Worm (Caenorhabditis elegans) whole organism, L4 larva: Measurements from ENCODE around the gene sbds-1.

ENCODE experiments used
- F44E2.7 ChIP-seq: fragments of 200-800 bp; sonication (Bioruptor generic); IDR thresholded peaks from 2 replicates; pipeline ENCODE4 v2.1.2; 2022; ENCODE audit warnings: missing genetic modification characterization, missing compliant biosample characterization
- R02D3.7 ChIP-seq: fragments of 150-350 bp; sonication (generic microtip); optimal IDR thresholded peaks from 3 replicates; lab custom pipeline; 2014; ENCODE audit warnings: missing biosample characterization, missing genetic modification characterization
- T20F7.1 ChIP-seq: fragments of 200-800 bp; sonication (Bioruptor generic); optimal IDR thresholded peaks from 2 replicates; lab custom pipeline; 2018; ENCODE audit warnings: mild to moderate bottlenecking, missing genetic modification characterization, missing compliant biosample characterization
- Y105C5A.15 ChIP-seq: fragments of 200-800 bp; sonication (Bioruptor generic); IDR thresholded peaks from 2 replicates; pipeline ENCODE4 v1.3.6; 2022; ENCODE audit warnings: missing genetic modification characterization, missing compliant biosample characterization
- ZK337.2 ChIP-seq: fragments of 200-800 bp; sonication (Bioruptor generic); IDR thresholded peaks from 2 replicates; pipeline ENCODE4 v1.3.6; 2022; ENCODE audit warnings: missing genetic modification reagents, missing genetic modification characterization, missing compliant biosample characterization
- ceh-28 ChIP-seq: fragments of 150-350 bp; optimal IDR thresholded peaks from 2 replicates; lab custom pipeline; 2014; ENCODE audit warnings: missing biosample characterization, missing genetic modification reagents, missing genetic modification characterization
- ceh-82 ChIP-seq: sonication (generic microtip); optimal IDR thresholded peaks from 2 replicates; lab custom pipeline; 2017; ENCODE audit warnings: missing biosample characterization, missing genetic modification characterization
- ctbp-1 ChIP-seq: fragments of 200-800 bp; sonication (Bioruptor generic); IDR thresholded peaks from 2 replicates; pipeline ENCODE4 v1.3.6; 2022; ENCODE audit warnings: missing genetic modification reagents, missing genetic modification characterization, missing compliant biosample characterization
- dpl-1 ChIP-seq: fragments of 150-350 bp; optimal IDR thresholded peaks from 2 replicates; lab custom pipeline; 2014; ENCODE audit warnings: missing biosample characterization, missing genetic modification reagents, missing genetic modification characterization
- egl-43 ChIP-seq: fragments of 200-800 bp; sonication (Bioruptor generic); IDR thresholded peaks from 2 replicates; pipeline ENCODE4 v1.3.6; 2022; ENCODE audit warnings: missing genetic modification reagents, missing genetic modification characterization, missing compliant biosample characterization
- fos-1 ChIP-seq: fragments of 150-350 bp; optimal IDR thresholded peaks from 2 replicates; lab custom pipeline; 2014; ENCODE audit warnings: missing biosample characterization, missing genetic modification characterization
- lsy-2 ChIP-seq, 2 experiments: fragments of 150-350 bp in 1 of 2; sonication (generic microtip) in 1 of 2; optimal IDR thresholded peaks; 2 replicates each; lab custom pipeline; 2014 to 2017; ENCODE audit warnings: missing biosample characterization in 2 of 2, missing genetic modification characterization in 2 of 2
- madf-9 ChIP-seq: fragments of 200-800 bp; sonication (Bioruptor generic); conservative IDR thresholded peaks from 2 replicates; pipeline ENCODE4 v1.3.6; 2022; ENCODE audit warnings: missing genetic modification reagents, missing genetic modification characterization, missing compliant biosample characterization
- mdt-29 ChIP-seq: fragments of 200-800 bp; sonication (Bioruptor generic); IDR thresholded peaks from 2 replicates; pipeline ENCODE4 v1.3.6; 2022; ENCODE audit warnings: missing genetic modification reagents, missing genetic modification characterization, missing compliant biosample characterization
- mes-2 ChIP-seq: sonication (generic microtip); optimal IDR thresholded peaks from 2 replicates; lab custom pipeline; 2016; ENCODE audit warnings: missing genotype, mild to moderate bottlenecking, missing genetic modification characterization, missing compliant biosample characterization; ENCODE audit not compliant: poor library complexity, severe bottlenecking
- nhr-25 ChIP-seq: sonication (generic microtip); optimal IDR thresholded peaks from 2 replicates; lab custom pipeline; 2017; ENCODE audit warnings: missing genetic modification characterization, mild to moderate bottlenecking, missing compliant biosample characterization, antibody characterized with exemption, moderate library complexity, borderline replicate concordance; ENCODE audit not compliant: insufficient read depth
- saeg-2 ChIP-seq: fragments of 200-800 bp; sonication (Bioruptor generic); IDR thresholded peaks from 2 replicates; pipeline ENCODE4 v1.3.6; 2022; ENCODE audit warnings: missing genetic modification reagents, missing genetic modification characterization, missing compliant biosample characterization
- set-16 ChIP-seq: fragments of 200-800 bp; sonication (Bioruptor generic); IDR thresholded peaks from 2 replicates; pipeline ENCODE4 v1.3.6; 2022; ENCODE audit warnings: missing genetic modification reagents, missing genetic modification characterization, missing compliant biosample characterization
- tra-1 ChIP-seq: fragments of 200-800 bp; sonication (Bioruptor generic); IDR thresholded peaks from 2 replicates; pipeline ENCODE4 v1.3.6; 2022; ENCODE audit warnings: missing genetic modification reagents, missing genetic modification characterization, missing compliant biosample characterization
- vab-7 ChIP-seq: fragments of 200-800 bp; sonication (Bioruptor generic); IDR thresholded peaks from 2 replicates; pipeline ENCODE4 v1.3.6; 2022; ENCODE audit warnings: missing genetic modification reagents, missing genetic modification characterization, missing compliant biosample characterization

Gene sbds-1

ce11 chrIII:598168-598567, 40.1 kb downstream of the sbds-1 start (continued):
- peak in 1 of 2 experiments; percentile 6 for TF ChIP-seq lsy-2 (tag; optimal IDR thresholded peaks at IDR 0.05; lab: Kevin White, UChicago)
- TF ChIP-seq F44E2.7 (GFP tag; lab: Robert Waterston, UW), result no peak
- TF ChIP-seq T20F7.1 (GFP tag; lab: Kevin White, UChicago), result no peak
- no peak for TF ChIP-seq madf-9
- 0 out of 2 replicates have a peak, but pooled peaks have one; percentile 6 for TF ChIP-seq tra-1

- TF ChIP-seq set-16 (peak; percentile 83; the same call in 1 of the 2 replicates), ceh-82 (tag; lab: Kevin White, UChicago) (no peak), egl-43 (0 out of 2 replicates have a peak, but pooled peaks have one; percentile 14)
Observed at ce11 chrIII:595449-595848, 42.8 kb downstream of the sbds-1 start.

- no peak for TF ChIP-seq dpl-1 (GFP tag; lab: Kevin White, UChicago)
- TF ChIP-seq madf-9, result no peak
- TF ChIP-seq ctbp-1 (GFP tag; lab: Robert Waterston, UW), result no peak
- no peak for TF ChIP-seq fos-1 (tag; lab: Kevin White, UChicago)
- no peak for TF ChIP-seq vab-7 (GFP tag; lab: Robert Waterston, UW)
- no peak for TF ChIP-seq ZK337.2 (GFP tag; lab: Robert Waterston, UW)
- TF ChIP-seq saeg-2 (GFP tag; lab: Robert Waterston, UW), result no peak
- TF ChIP-seq R02D3.7 (tag; lab: Kevin White, UChicago), result no peak
- no peak for TF ChIP-seq nhr-25 (tag; lab: Kevin White, UChicago)
- TF ChIP-seq set-16, result no peak
- no peak for TF ChIP-seq mdt-29 (GFP tag; lab: Robert Waterston, UW)
- no peak for TF ChIP-seq ceh-28 (tag; lab: Kevin White, UChicago)
- TF ChIP-seq Y105C5A.15 (GFP tag; lab: Robert Waterston, UW), result no peak
- TF ChIP-seq mes-2 (tag; lab: Kevin White, UChicago), result no peak
Observed at ce11 chrIII:587009-587408, 51.2 kb downstream of the sbds-1 start, which contains the start of gene helq-1. Gene helq-1, minus strand, starts transcription at chrIII:587109.
